Worm (Caenorhabditis elegans): ENCODE measurements around the gene hadb-1.

Gene hadb-1

DNA sequence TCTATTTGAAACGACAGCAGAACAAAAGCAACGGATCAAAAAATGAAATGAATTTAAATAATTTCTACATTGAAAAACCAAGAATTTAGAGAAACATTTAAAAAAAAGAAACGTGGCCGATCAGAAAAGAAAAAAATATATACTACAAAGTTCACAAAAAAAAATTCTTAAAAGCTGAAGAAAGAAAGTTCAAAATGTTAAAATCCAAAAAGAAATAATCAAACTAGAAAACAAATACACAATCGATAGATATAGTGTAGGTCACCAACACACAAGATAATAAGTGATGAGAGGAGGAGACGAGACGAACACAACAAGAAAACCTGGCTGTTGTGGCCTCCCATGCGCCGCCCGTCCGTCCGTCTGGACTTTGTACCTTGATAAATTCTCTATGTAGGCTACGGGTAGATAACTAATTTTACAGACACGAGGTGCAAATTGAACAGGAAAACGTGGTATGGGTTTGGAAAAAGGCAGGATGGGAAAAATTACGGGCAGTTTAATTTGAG is at the start of gene hadb-1:
TSS of gene hadb-1 (minus strand) at position 51 of the 509 bp plus-strand sequence.
- TF ChIP-seq dao-5 (tag; optimal IDR thresholded peaks at IDR 0.05) (no peak), him-1 (tag; optimal IDR thresholded peaks at IDR 0.05) (no peak), W03F9.2 (tag; optimal IDR thresholded peaks at IDR 0.05) (no peak)

DNA sequence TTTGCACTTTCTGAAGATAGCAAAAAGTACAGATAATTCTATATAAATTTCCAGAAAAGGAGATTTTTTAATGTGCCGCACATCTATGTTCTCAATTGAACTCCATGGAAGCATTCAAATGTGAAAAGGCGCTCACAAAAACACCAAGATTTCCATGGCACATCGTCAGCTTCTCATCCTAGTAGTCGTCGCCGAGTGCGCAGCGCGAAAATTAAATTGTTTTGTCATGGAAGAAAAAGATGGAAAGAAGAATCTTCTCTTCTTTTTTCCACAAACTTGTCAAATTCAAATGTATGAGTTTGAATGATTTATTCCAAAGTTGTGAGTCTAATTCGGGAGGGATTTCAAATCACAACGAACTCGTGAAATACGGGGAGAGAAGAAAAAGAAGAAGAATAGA is 49.1 kb upstream of the hadb-1 start:
- TF ChIP-seq W03F9.2 (tag; optimal IDR thresholded peaks at IDR 0.05) (no peak), dao-5 (tag; optimal IDR thresholded peaks at IDR 0.05) (no peak), him-1 (tag; optimal IDR thresholded peaks at IDR 0.05) (no peak)

DNA sequence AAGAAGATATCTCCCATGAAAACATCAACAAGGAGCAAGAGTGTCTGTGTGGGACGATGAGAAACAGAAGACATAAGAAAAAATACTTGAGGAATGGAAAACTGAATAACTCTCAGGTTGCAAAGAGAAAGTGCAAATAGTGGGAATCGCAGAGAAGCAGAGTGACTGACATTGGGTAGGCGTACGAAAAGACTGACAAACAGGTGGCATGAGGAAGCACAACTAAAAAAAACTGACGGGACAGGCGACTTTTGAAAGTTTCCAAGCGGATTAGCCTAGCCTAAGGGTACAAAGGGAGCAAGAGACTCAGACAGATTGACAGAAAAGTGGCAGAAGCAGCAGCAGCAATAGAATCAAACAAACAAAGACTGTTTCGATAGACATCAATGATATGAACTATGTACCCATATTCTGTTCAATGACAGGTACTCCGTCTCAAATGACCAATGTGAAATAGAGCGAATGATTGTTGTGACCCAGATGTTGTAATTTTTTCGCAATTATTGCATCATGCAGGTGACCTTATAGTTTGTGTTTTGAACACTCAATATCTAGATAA is 46.1 kb upstream of the hadb-1 start:
- TF ChIP-seq dao-5 (tag; optimal IDR thresholded peaks at IDR 0.05) (no peak), W03F9.2 (tag; optimal IDR thresholded peaks at IDR 0.05) (no peak), him-1 (tag; optimal IDR thresholded peaks at IDR 0.05) (no peak)

DNA sequence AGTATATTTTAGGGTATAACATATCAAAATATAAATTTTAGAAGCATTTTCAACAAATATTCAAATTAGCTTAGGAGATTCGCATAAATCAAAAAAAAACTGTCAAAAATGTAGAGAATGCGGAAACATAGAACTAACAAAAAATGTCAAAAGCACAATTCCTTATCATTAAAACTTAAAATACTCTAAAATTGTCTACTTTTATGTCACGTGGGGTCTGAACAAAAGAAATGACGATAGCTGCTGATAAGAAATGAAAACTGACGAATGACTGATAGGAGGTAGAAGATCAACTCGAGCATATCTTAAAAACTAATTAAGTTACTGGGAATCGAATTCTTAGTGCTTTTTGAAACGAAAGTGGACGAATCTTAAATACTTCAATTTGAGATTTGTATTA is 45.4 kb upstream of the hadb-1 start:
- TF ChIP-seq dao-5 (tag; optimal IDR thresholded peaks at IDR 0.05): no peak
- no peak for TF ChIP-seq him-1 (tag; optimal IDR thresholded peaks at IDR 0.05)
- TF ChIP-seq W03F9.2 (tag; optimal IDR thresholded peaks at IDR 0.05): no peak

DNA sequence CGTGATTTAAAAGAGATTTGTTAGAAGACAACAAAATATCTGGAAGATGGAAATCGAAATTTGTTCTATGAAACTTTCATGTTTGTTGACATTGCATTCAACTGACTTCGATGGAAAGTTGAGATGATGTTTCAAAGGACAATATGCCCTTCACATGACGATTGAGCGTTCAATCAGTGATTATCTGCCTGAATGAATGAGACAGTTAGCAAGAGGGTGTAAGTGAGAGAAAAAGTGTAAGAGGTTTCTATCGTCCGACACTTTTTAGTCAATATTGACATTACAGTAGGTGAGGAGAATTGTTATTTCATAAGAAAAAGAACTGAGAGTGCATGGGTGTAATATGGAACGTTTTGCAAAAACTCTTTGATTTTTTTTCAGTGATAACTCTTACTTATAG is 44.9 kb upstream of the hadb-1 start:
- TF ChIP-seq him-1 (tag; optimal IDR thresholded peaks at IDR 0.05) (no peak), dao-5 (tag; optimal IDR thresholded peaks at IDR 0.05) (no peak), W03F9.2 (tag; optimal IDR thresholded peaks at IDR 0.05) (no peak)

DNA sequence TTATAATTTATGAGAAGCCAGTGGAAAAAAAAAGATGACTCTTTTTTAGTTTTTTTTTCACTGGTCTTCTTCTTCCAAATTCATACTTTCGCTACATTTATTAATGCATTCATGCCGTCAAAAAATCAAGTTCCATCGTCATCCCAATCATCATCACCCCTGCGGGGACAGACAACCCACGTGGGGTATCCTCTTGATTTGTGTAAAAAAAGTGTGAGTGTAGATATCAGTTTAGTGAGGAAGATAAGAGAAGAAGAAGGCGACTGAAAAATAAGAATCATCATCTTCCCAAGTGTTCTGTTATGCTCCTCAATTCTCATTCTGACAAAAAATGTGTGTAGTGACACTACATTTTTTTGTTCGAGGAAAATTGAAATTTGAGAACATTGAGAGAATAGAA is 43.7 kb upstream of the hadb-1 start:
- TF ChIP-seq him-1 (tag; optimal IDR thresholded peaks at IDR 0.05): no peak
- no peak for TF ChIP-seq dao-5 (tag; optimal IDR thresholded peaks at IDR 0.05)
- TF ChIP-seq W03F9.2 (tag; optimal IDR thresholded peaks at IDR 0.05): no peak

DNA sequence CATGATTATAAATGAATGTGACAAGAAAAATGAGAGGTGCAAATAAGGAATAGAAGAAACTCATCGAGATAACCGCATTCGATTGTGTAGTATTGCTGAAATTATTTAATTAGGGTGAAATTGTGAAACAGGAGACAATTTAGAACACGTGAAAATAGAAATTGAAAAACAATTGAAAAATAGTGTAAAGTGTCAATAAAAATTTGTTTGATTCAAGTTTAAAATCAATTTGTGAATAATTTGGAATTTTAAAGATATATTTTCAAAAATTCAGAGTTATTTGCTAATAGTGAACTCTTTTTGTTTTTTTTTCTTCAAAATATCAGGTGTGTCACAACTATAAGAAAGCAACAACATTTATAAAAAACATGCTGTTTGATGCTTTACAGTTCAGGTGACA is 43.0 kb upstream of the hadb-1 start, which contains the start of gene ZK370.4:
TSS of gene ZK370.4 (minus strand) at position 101 of the 400 bp plus-strand sequence.
- TF ChIP-seq W03F9.2 (tag; optimal IDR thresholded peaks at IDR 0.05): no peak
- TF ChIP-seq him-1 (tag; optimal IDR thresholded peaks at IDR 0.05): no peak
- TF ChIP-seq dao-5 (tag; optimal IDR thresholded peaks at IDR 0.05): no peak

DNA sequence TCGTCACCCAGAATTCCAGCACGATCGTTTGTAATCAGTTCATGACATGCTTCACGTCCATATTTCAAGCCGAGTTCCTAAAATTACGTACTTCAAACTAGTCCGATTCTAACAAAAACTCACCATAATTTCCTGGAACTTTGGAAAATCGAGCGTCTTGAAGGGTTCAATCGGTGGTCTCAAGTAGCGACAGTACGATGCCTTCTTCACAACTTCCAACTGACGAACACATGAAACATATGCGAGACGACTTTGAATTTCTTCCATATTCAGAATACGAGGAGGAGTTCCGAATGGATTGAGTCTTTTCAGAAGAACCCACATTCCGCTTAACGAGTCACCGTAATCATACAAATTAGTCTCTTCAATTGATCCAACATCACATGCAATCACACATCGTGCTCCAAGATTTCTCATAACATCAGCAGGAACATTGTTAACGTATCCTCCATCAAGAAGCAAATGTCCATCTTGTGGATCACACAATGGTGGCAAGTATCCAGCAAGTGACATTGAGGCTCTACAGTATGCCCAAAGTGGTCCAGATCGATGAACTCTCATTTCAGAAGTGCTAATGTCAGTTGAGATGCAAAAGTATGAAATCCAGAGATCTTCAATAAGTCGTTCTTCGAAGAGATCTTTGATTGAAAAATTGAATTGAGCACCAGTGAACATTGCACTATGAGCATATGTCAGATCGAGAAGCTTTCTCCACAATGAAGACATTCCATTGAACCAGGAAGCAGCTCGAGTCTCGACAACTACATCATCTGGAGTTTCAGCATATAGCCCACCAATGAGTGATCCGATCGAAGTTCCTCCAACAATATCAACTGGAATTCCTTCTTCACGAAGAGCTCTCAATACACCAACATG is 38.0 kb upstream of the hadb-1 start:
- TF ChIP-seq him-1 (tag; optimal IDR thresholded peaks at IDR 0.05): no peak
- no peak for TF ChIP-seq dao-5 (tag; optimal IDR thresholded peaks at IDR 0.05)
- no peak for TF ChIP-seq W03F9.2 (tag; optimal IDR thresholded peaks at IDR 0.05)

DNA sequence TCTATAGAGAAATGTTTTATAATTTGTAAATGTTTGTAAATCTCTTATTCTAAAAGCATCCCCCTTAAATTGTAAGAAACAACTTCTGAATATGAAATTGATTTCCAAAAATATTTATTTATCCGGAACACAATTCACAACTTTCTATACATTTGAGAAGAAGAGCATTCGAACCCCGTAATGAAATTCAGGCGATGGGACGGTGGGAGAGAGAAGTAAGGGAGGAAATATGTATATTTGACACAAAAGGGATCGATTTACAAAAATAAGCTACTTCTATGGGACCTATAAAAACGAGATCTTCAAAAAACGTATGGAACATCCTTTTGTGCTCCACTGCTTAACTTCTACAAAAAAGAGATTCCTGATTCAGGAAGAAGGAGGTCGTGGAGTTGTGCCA is 36.9 kb upstream of the hadb-1 start:
- TF ChIP-seq him-1 (tag; optimal IDR thresholded peaks at IDR 0.05) (no peak), dao-5 (tag; optimal IDR thresholded peaks at IDR 0.05) (no peak), W03F9.2 (tag; optimal IDR thresholded peaks at IDR 0.05) (no peak)

DNA sequence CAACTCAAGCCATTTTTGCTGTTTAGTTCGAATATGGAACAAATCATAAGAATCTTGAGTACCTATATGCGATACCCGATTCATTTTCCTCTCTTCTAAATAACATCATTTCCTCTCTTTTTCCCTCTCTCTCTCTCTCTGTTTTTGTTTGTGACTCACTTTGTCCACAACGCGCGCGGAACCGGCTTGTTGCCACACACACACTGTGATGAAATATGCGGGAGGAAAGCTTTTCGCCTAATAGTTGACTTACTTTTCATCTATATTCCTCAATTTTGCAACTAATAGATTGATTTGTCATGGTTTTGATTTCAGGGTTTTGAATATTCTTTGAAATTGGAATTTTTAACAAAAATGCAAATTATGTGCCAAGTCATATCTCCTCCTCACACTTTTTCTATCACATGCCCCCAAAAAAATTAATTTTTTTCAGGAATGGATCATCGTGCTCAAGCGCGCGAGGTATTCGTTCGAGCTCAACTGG is 31.5 kb upstream of the hadb-1 start, which contains the start of gene hipr-1:
TSS of gene hipr-1 (plus strand) at position 434 of the 484 bp plus-strand sequence.
- no peak for TF ChIP-seq W03F9.2 (tag; optimal IDR thresholded peaks at IDR 0.05)
- TF ChIP-seq him-1 (tag; optimal IDR thresholded peaks at IDR 0.05): no peak
- no peak for TF ChIP-seq dao-5 (tag; optimal IDR thresholded peaks at IDR 0.05)

DNA sequence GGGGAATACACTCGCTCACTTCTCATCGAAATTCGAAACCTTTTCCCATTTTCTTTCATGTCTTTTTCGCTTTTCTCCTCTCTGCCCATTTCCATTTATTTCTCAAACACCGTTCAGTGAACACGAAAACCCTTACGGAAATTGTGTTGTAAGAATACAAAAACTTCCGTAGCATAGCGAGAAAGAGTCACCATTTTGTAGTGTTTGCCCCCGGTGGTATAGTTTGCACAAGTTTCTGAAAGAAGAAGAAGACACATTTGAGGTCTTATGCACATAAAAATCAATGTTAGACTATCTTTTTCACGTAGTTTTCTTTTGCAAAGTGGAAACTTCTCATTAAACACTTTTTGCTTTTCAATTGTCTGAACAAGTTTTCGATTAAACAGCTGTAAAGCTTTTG is 30.8 kb upstream of the hadb-1 start:
- TF ChIP-seq dao-5 (tag; optimal IDR thresholded peaks at IDR 0.05): no peak
- no peak for TF ChIP-seq him-1 (tag; optimal IDR thresholded peaks at IDR 0.05)
- TF ChIP-seq W03F9.2 (tag; optimal IDR thresholded peaks at IDR 0.05): no peak

DNA sequence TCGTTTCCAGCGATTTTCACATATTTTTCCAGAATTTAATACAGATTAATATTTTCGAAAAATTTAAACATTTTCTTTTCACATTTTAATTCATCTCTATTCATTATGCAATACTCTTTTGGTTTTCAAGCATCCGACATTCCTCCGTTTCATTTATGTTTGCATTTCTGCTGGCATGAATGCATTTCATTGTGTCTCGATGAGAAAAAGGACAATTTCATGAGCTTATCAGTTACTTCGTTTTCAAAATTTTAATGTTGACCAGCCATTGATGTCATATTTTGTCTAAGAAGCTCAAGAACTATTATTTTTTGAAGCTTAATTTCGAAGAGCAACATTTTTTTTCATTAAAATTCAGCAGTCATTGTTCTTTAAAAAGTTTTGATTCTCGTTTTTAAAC is 30.3 kb upstream of the hadb-1 start:
- TF ChIP-seq dao-5 (tag; optimal IDR thresholded peaks at IDR 0.05): no peak
- no peak for TF ChIP-seq W03F9.2 (tag; optimal IDR thresholded peaks at IDR 0.05)
- no peak for TF ChIP-seq him-1 (tag; optimal IDR thresholded peaks at IDR 0.05)

DNA sequence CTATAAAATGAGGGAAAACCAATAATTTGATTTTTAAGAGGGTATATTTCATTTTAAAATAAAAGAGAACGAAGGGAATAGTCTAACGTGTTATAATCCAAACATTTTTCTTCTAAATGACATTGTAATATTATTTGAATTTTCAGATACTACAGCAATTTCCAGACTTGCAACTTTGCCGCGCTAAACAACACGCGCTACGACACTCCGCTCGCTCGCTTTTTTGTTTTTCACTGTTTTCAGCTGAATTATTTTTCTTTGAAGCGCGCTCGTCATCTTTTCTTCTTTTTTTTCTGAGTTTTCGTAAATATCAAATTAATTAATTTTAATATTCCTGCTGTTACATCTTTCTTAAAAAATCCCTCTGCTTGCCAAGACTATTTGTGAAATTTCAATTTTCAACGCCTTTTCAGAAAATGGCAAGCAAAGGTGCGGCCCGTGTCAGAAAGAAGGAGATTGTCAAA is 29.0 kb upstream of the hadb-1 start, which contains the start of gene mrpl-11:
TSS of gene mrpl-11 (plus strand) at position 414 of the 464 bp plus-strand sequence.
- no peak for TF ChIP-seq dao-5 (tag; optimal IDR thresholded peaks at IDR 0.05)

DNA sequence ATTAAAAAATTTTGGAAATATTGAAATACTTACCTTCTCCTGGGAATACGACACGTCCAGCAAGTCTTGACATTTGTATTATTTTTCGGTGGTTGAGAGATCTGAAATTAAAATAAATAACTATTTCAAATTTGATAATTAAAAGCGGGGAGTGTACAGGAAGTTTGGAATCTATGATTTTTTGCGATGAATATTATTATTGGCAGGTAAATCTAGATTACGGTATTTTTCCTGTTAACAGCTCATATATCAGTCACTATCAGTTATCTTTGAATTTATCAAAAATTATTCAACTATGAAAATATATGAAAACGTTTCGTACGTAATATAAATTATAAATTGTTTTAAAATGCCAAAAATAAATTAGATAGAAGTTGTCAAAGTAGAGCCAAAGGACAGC is 27.8 kb upstream of the hadb-1 start, which contains the start of gene B0303.14:
TSS of gene B0303.14 (minus strand) at position 101 of the 400 bp plus-strand sequence.
- TF ChIP-seq him-1 (tag; optimal IDR thresholded peaks at IDR 0.05) (no peak), dao-5 (tag; optimal IDR thresholded peaks at IDR 0.05) (no peak), W03F9.2 (tag; optimal IDR thresholded peaks at IDR 0.05) (no peak)

Data from whole organism, L4/young adult.